Worm (Caenorhabditis elegans): ENCODE measurements around the gene hlh-8.

ce11 chrX:8169534-8169933 lies 53.3 kb downstream of the hlh-8 start, which contains the start of gene C17H11.2:
- TF ChIP-seq hlh-6 (tag; optimal IDR thresholded peaks at IDR 0.05) (no peak), nhr-232 (tag; optimal IDR thresholded peaks at IDR 0.05) (no peak), nhr-11 (tag; optimal IDR thresholded peaks at IDR 0.05) (no peak), unc-86 (tag; optimal IDR thresholded peaks at IDR 0.05) (no peak), pqm-1 (tag; optimal IDR thresholded peaks at IDR 0.05) (no peak), pag-3 (tag; optimal IDR thresholded peaks at IDR 0.05; ENCODE audit: borderline replicate concordance) (no peak), lin-11 (tag; optimal IDR thresholded peaks at IDR 0.05) (no peak), unc-3 (GFP tag; conservative IDR thresholded peaks at IDR 0.05) (no peak), unc-3 (tag; optimal IDR thresholded peaks at IDR 0.05) (no peak), ahr-1 (tag; optimal IDR thresholded peaks at IDR 0.05) (no peak), zip-5 (tag; optimal IDR thresholded peaks at IDR 0.05) (no peak), rnt-1 (tag; optimal IDR thresholded peaks at IDR 0.05) (no peak), C08G9.2 (tag; optimal IDR thresholded peaks at IDR 0.05) (no peak)
